Fruit fly (Drosophila melanogaster): Measurements from ENCODE around the gene lmgA.
A peak's percentile ranks its signal among the peaks of the same experiment; 100 is the strongest.

The lmgA gene

dm6 chr2L:8488735-8489134 is 39.7 kb downstream of the lmgA start, which contains the start of gene CG13088 (continued):
- TF ChIP-seq zf30C (GFP tag; optimal IDR thresholded peaks at IDR 0.05) = no peak
- TF ChIP-seq CG33557 (GFP tag; optimal IDR thresholded peaks at IDR 0.05) = no peak
- TF ChIP-seq H2.0 (GFP tag; IDR thresholded peaks at IDR 0.05) = no peak
- TF ChIP-seq disco-r (GFP tag; optimal IDR thresholded peaks at IDR 0.05) = no peak
- no peak for TF ChIP-seq ro (GFP tag; IDR thresholded peaks at IDR 0.05)
- TF ChIP-seq CG17612 (GFP tag; IDR thresholded peaks at IDR 0.05) = no peak
- no peak for TF ChIP-seq vnd (GFP tag; IDR thresholded peaks at IDR 0.05; ENCODE audit: partially characterized antibody)
- peak; percentile 61 for TF ChIP-seq CG2116 (GFP tag; optimal IDR thresholded peaks at IDR 0.05)
- TF ChIP-seq ato (GFP tag; IDR thresholded peaks at IDR 0.05; ENCODE audit: partially characterized antibody) = no peak
- TF ChIP-seq tgo (GFP tag; IDR thresholded peaks at IDR 0.05) = no peak
- peak; percentile 38 for TF ChIP-seq CG4617 (GFP tag; optimal IDR thresholded peaks at IDR 0.05; ENCODE audit: borderline replicate concordance)
- no peak for TF ChIP-seq lov (optimal IDR thresholded peaks at IDR 0.05)
- TF ChIP-seq lov (GFP tag; IDR thresholded peaks at IDR 0.05) = no peak
- peak; percentile 45; the same call in 1 of the 2 replicates for TF ChIP-seq Bgb (GFP tag; IDR thresholded peaks at IDR 0.05; ENCODE audit: partially characterized antibody)
- no peak for TF ChIP-seq CG10959 (GFP tag; IDR thresholded peaks at IDR 0.05)
- no peak for TF ChIP-seq CG17385 (GFP tag; optimal IDR thresholded peaks at IDR 0.05)
- TF ChIP-seq Deaf1 (tag; optimal IDR thresholded peaks at IDR 0.05) = no peak
- TF ChIP-seq cwo (GFP tag; optimal IDR thresholded peaks at IDR 0.05) = no peak
- peak; percentile 75 for TF ChIP-seq vvl (GFP tag; IDR thresholded peaks at IDR 0.05)
- TF ChIP-seq CG1233 (GFP tag; optimal IDR thresholded peaks at IDR 0.05) = peak; percentile 9
- peak; percentile 73 for TF ChIP-seq gro (GFP tag; optimal IDR thresholded peaks at IDR 0.05)
- no peak for TF ChIP-seq slp2 (GFP tag; optimal IDR thresholded peaks at IDR 0.05)
- no peak for TF ChIP-seq CrebB (tag; optimal IDR thresholded peaks at IDR 0.05)
- no peak for TF ChIP-seq ac (GFP tag; optimal IDR thresholded peaks at IDR 0.05)
- TF ChIP-seq MESR4 (GFP tag; optimal IDR thresholded peaks at IDR 0.05) = peak; percentile 39
- TF ChIP-seq CG7963 (GFP tag; IDR thresholded peaks at IDR 0.05; ENCODE audit: partially characterized antibody) = no peak
- peak; percentile 69 for TF ChIP-seq CG2120 (GFP tag; optimal IDR thresholded peaks at IDR 0.05)
- no peak for TF ChIP-seq seq (GFP tag; IDR thresholded peaks at IDR 0.05)
- no peak for TF ChIP-seq CG7271 (tag; optimal IDR thresholded peaks at IDR 0.05)
- TF ChIP-seq CG13624 (GFP tag; optimal IDR thresholded peaks at IDR 0.05) = peak; percentile 64
- no peak for TF ChIP-seq Atf3 (GFP tag; optimal IDR thresholded peaks at IDR 0.05)
- no peak for TF ChIP-seq onecut (GFP tag; IDR thresholded peaks at IDR 0.05)
- peak; percentile 20 for TF ChIP-seq CG4854 (GFP tag; optimal IDR thresholded peaks at IDR 0.05)
- TF ChIP-seq z (GFP tag; IDR thresholded peaks at IDR 0.05) = no peak
- peak; percentile 41 for TF ChIP-seq CG33213 (GFP tag; optimal IDR thresholded peaks at IDR 0.05)
- TF ChIP-seq Hr51 (GFP tag; optimal IDR thresholded peaks at IDR 0.05) = no peak
- TF ChIP-seq fd3F (GFP tag; optimal IDR thresholded peaks at IDR 0.05) = peak; percentile 28
- no peak for TF ChIP-seq CG10366 (GFP tag; IDR thresholded peaks at IDR 0.05)
- TF ChIP-seq Elba2 (GFP tag; optimal IDR thresholded peaks at IDR 0.05) = peak; percentile 32
- TF ChIP-seq NC2β (GFP tag; optimal IDR thresholded peaks at IDR 0.05) = peak; percentile 36
- peak; percentile 45 for TF ChIP-seq Hmr (GFP tag; optimal IDR thresholded peaks at IDR 0.05)
- no peak; the same call in 1 of the 2 replicates for TF ChIP-seq CG32532 (GFP tag; IDR thresholded peaks at IDR 0.05)
- no peak for TF ChIP-seq CG10209 (GFP tag; optimal IDR thresholded peaks at IDR 0.05)
- TF ChIP-seq CG1529 (GFP tag; optimal IDR thresholded peaks at IDR 0.05) = no peak
- TF ChIP-seq CG10462 (GFP tag; optimal IDR thresholded peaks at IDR 0.05) = no peak
- no peak for TF ChIP-seq CG3065 (GFP tag; optimal IDR thresholded peaks at IDR 0.05)
- peak; percentile 95 for TF ChIP-seq Myb (GFP tag; optimal IDR thresholded peaks at IDR 0.05)
- TF ChIP-seq fd96Cb (tag; optimal IDR thresholded peaks at IDR 0.05) = no peak
- no peak for TF ChIP-seq CG9437 (GFP tag; optimal IDR thresholded peaks at IDR 0.05)
- no peak for TF ChIP-seq pros (GFP tag; optimal IDR thresholded peaks at IDR 0.05)
- TF ChIP-seq Taf1 (GFP tag; IDR thresholded peaks at IDR 0.05) = no peak
- TF ChIP-seq ems (GFP tag; optimal IDR thresholded peaks at IDR 0.05) = peak; percentile 32
